Fruit fly (Drosophila melanogaster) whole organism, wandering third instar larva: ENCODE data around the gene CG9121.

Experiments used
- Hr78 ChIP-seq: fragments of >200 bp; optimal IDR thresholded peaks from 2 replicates; lab custom pipeline; 2017; ENCODE audit warnings: missing biosample characterization, missing genetic modification characterization
- dsf ChIP-seq: sonication (Bioruptor generic); optimal IDR thresholded peaks from 2 replicates; lab custom pipeline; 2016; ENCODE audit warnings: missing biosample characterization, missing genetic modification characterization, borderline replicate concordance
- psq ChIP-seq: fragments of 200-800 bp; sonication (Bioruptor generic); optimal IDR thresholded peaks from 3 replicates; lab custom pipeline; 2017; ENCODE audit warnings: missing biosample characterization, mild to moderate bottlenecking, missing genetic modification characterization, moderate library complexity

DNA sequence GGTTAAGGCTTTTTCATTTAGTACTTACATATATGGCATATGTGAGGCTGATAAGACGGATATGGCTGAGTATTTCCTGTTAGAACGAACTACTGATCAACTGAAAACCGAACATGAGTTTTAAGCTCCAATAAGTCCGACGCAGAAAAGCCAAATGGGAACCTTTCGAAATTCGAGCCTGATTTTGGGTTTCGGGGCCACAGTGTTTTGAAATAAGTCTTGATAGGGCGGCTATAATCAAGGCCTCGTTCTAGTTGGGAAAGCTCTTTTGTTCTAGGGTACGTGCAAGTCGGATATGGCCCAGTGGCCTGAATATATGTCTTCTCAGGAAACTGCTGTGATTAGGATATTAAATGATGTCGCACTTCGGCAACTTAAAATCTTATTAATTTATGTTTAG, 22.8 kb downstream of the CG9121 start, which contains the start of gene vkg:
- no peak for TF ChIP-seq Hr78
- TF ChIP-seq dsf (GFP tag; lab: Kevin White, UChicago) = no peak
- no peak for TF ChIP-seq psq (GFP tag; lab: Kevin White, UChicago)
